Fruit fly (Drosophila melanogaster) whole organism, embryonic: ENCODE measurements around the gene Rpp30.
A peak's percentile ranks its signal among the peaks of the same experiment; 100 is the strongest.

Experiments used
- CG10543 ChIP-seq: fragments of 200-800 bp; sonication (Bioruptor generic); optimal IDR thresholded peaks from 3 replicates; lab custom pipeline; 2017; ENCODE audit warnings: missing biosample characterization, mild to moderate bottlenecking, missing genetic modification characterization, moderate library complexity
- CG10979 ChIP-seq: fragments of 200-800 bp; sonication (Bioruptor generic); optimal IDR thresholded peaks from 2 replicates; lab custom pipeline; 2018; ENCODE audit warnings: missing biosample characterization, mild to moderate bottlenecking, missing genetic modification characterization, moderate library complexity
- CG11093 ChIP-seq: fragments of 200-800 bp; sonication (Bioruptor generic); IDR thresholded peaks from 3 replicates; pipeline ENCODE4 v1.3.6; 2022; ENCODE audit warnings: missing biosample characterization, missing genetic modification characterization
- CG13123 ChIP-seq: fragments of 200-800 bp; sonication (Bioruptor generic); optimal IDR thresholded peaks from 2 replicates; lab custom pipeline; 2016; ENCODE audit warnings: missing biosample characterization, missing genetic modification characterization
- CG13894 ChIP-seq: fragments of 200-800 bp; sonication (Bioruptor generic); optimal IDR thresholded peaks from 3 replicates; lab custom pipeline; 2018; ENCODE audit warnings: missing biosample characterization, mild to moderate bottlenecking, missing genetic modification characterization, moderate library complexity
- CG17359 ChIP-seq: fragments of 200-800 bp; sonication (Bioruptor generic); optimal IDR thresholded peaks from 3 replicates; lab custom pipeline; 2018; ENCODE audit warnings: missing biosample characterization, mild to moderate bottlenecking, missing genetic modification characterization, moderate library complexity
- CG17385 ChIP-seq: fragments of 200-800 bp; sonication (Bioruptor generic); optimal IDR thresholded peaks from 3 replicates; lab custom pipeline; 2018; ENCODE audit warnings: missing biosample characterization, mild to moderate bottlenecking, missing genetic modification characterization
- CG17802 ChIP-seq: fragments of 200-800 bp; sonication (Bioruptor generic); optimal IDR thresholded peaks from 2 replicates; lab custom pipeline; 2018; ENCODE audit warnings: missing biosample characterization, mild to moderate bottlenecking, missing genetic modification characterization, moderate library complexity
- CG2202 ChIP-seq: fragments of 200-800 bp; sonication (Bioruptor generic); optimal IDR thresholded peaks from 2 replicates; lab custom pipeline; 2018; ENCODE audit warnings: missing biosample characterization, mild to moderate bottlenecking, missing genetic modification characterization
- CG31365 ChIP-seq: fragments of 200-800 bp; sonication (Bioruptor generic); optimal IDR thresholded peaks from 2 replicates; lab custom pipeline; 2018; ENCODE audit warnings: missing biosample characterization, mild to moderate bottlenecking, missing genetic modification characterization
- CG4404 ChIP-seq: fragments of 200-800 bp; sonication (Bioruptor generic); IDR thresholded peaks from 2 replicates; pipeline ENCODE4 v1.3.6; 2022; ENCODE audit warnings: missing biosample characterization, missing genetic modification characterization
- CG5180 ChIP-seq: fragments of 200-800 bp; sonication (Bioruptor generic); optimal IDR thresholded peaks from 3 replicates; lab custom pipeline; 2017; ENCODE audit warnings: missing biosample characterization, missing genetic modification characterization, mild to moderate bottlenecking, moderate library complexity, missing genetic modification reagents
- CG5245 ChIP-seq: fragments of 200-800 bp; sonication (Bioruptor generic); optimal IDR thresholded peaks from 3 replicates; lab custom pipeline; 2016; ENCODE audit warnings: missing biosample characterization, missing genetic modification characterization
- CG6765 ChIP-seq: fragments of 200-800 bp; sonication (Bioruptor generic); optimal IDR thresholded peaks from 3 replicates; lab custom pipeline; 2017; ENCODE audit warnings: missing biosample characterization, mild to moderate bottlenecking, missing genetic modification characterization
- CG6813 ChIP-seq: fragments of 200-800 bp; sonication (Bioruptor generic); optimal IDR thresholded peaks from 2 replicates; lab custom pipeline; 2017; ENCODE audit warnings: missing biosample characterization, missing genetic modification characterization, mild to moderate bottlenecking, moderate library complexity, missing genetic modification reagents
- CG6854 ChIP-seq: fragments of 200-800 bp; sonication (Bioruptor generic); optimal IDR thresholded peaks from 3 replicates; lab custom pipeline; 2017; ENCODE audit warnings: missing biosample characterization, mild to moderate bottlenecking, missing genetic modification characterization
- CG7839 ChIP-seq: fragments of 200-800 bp; sonication (Bioruptor generic); optimal IDR thresholded peaks from 3 replicates; lab custom pipeline; 2018; ENCODE audit warnings: missing biosample characterization, mild to moderate bottlenecking, missing genetic modification characterization, moderate library complexity
- CG8281 ChIP-seq: fragments of 200-800 bp; sonication (Bioruptor generic); optimal IDR thresholded peaks from 2 replicates; lab custom pipeline; 2018; ENCODE audit warnings: missing biosample characterization, mild to moderate bottlenecking, missing genetic modification characterization, moderate library complexity
- CkIIα-i1 ChIP-seq: fragments of 200-800 bp; sonication (Bioruptor generic); IDR thresholded peaks from 2 replicates; pipeline ENCODE4 v1.3.6; 2022; ENCODE audit warnings: missing biosample characterization, missing genetic modification characterization
- CrebB ChIP-seq: fragments of 200-800 bp; sonication (Bioruptor generic); optimal IDR thresholded peaks from 3 replicates; lab custom pipeline; 2018; ENCODE audit warnings: missing biosample characterization, mild to moderate bottlenecking, missing genetic modification characterization
- D19B ChIP-seq: fragments of 200-800 bp; sonication (Bioruptor generic); optimal IDR thresholded peaks from 2 replicates; lab custom pipeline; 2017; ENCODE audit warnings: missing biosample characterization, mild to moderate bottlenecking, missing genetic modification characterization
- HLH4C ChIP-seq: fragments of 200-800 bp; sonication (Bioruptor generic); IDR thresholded peaks from 3 replicates; pipeline ENCODE4 v1.3.6; 2022; ENCODE audit warnings: missing biosample characterization, missing genetic modification characterization; ENCODE audit not compliant: partially characterized antibody
- HLHmδ ChIP-seq: fragments of 200-800 bp; sonication (Bioruptor generic); optimal IDR thresholded peaks from 2 replicates; lab custom pipeline; 2018; ENCODE audit warnings: missing biosample characterization, mild to moderate bottlenecking, missing genetic modification characterization, moderate library complexity
- HmgD ChIP-seq: fragments of 200-800 bp; sonication (Bioruptor generic); optimal IDR thresholded peaks from 3 replicates; lab custom pipeline; 2016; ENCODE audit warnings: missing biosample characterization, missing genetic modification characterization
- Hr39 ChIP-seq: fragments of >200 bp; optimal IDR thresholded peaks from 2 replicates; lab custom pipeline; 2017
- Meics ChIP-seq: fragments of 200-800 bp; sonication (Bioruptor generic); optimal IDR thresholded peaks from 2 replicates; lab custom pipeline; 2017; ENCODE audit warnings: missing biosample characterization, mild to moderate bottlenecking, missing genetic modification characterization
- Nf-YA ChIP-seq: fragments of 200-800 bp; sonication (Bioruptor generic); IDR thresholded peaks from 2 replicates; pipeline ENCODE4 v1.3.6; 2022; ENCODE audit warnings: missing biosample characterization, missing genetic modification characterization
- PHDP ChIP-seq: fragments of 200-800 bp; sonication (Bioruptor generic); optimal IDR thresholded peaks from 3 replicates; lab custom pipeline; 2018; ENCODE audit warnings: missing biosample characterization, mild to moderate bottlenecking, missing genetic modification characterization, moderate library complexity
- Ptx1 ChIP-seq: fragments of 200-800 bp; sonication (Bioruptor generic); IDR thresholded peaks from 2 replicates; pipeline ENCODE4 v1.3.6; 2022; ENCODE audit warnings: missing biosample characterization, missing genetic modification characterization
- Spps ChIP-seq: fragments of 200-800 bp; sonication (Bioruptor generic); optimal IDR thresholded peaks from 2 replicates; lab custom pipeline; 2018; ENCODE audit warnings: missing biosample characterization, mild to moderate bottlenecking, missing genetic modification characterization
- Trl ChIP-seq, 3 experiments: fragments of >200 bp in 2 of 3; fragments of 200-800 bp in 1 of 3; sonication (Bioruptor generic) in 1 of 3; optimal IDR thresholded peaks; 2 replicates in 1 of 3; 3 replicates in 2 of 3; lab custom pipeline; 2016 to 2017; ENCODE audit warnings: missing biosample characterization in 1 of 3, missing genetic modification characterization in 1 of 3
- chif ChIP-seq, 2 experiments: fragments of 200-800 bp; sonication (Bioruptor generic); optimal IDR thresholded peaks; 3 replicates each; lab custom pipeline; 2016; ENCODE audit warnings: missing biosample characterization in 2 of 2, missing genetic modification characterization in 2 of 2
- chm ChIP-seq: fragments of 200-800 bp; sonication (Bioruptor generic); IDR thresholded peaks from 2 replicates; pipeline ENCODE4 v1.3.6; 2022; ENCODE audit warnings: missing biosample characterization, missing genetic modification characterization
- corto ChIP-seq: fragments of 200-800 bp; sonication (Bioruptor generic); optimal IDR thresholded peaks from 2 replicates; lab custom pipeline; 2016; ENCODE audit warnings: missing biosample characterization, mild to moderate bottlenecking, missing genetic modification characterization, moderate library complexity
- croc ChIP-seq: fragments of 200-800 bp; sonication (Bioruptor generic); conservative IDR thresholded peaks from 3 replicates; pipeline ENCODE4 v1.3.6; 2022; ENCODE audit warnings: missing biosample characterization, missing genetic modification characterization
- eve ChIP-seq, 2 experiments: fragments of >200 bp; optimal IDR thresholded peaks; 2 replicates each; lab custom pipeline; 2017; ENCODE audit warnings: missing biosample characterization in 2 of 2, missing genetic modification characterization in 2 of 2
- fd102C ChIP-seq: fragments of 200-800 bp; sonication (Bioruptor generic); optimal IDR thresholded peaks from 2 replicates; lab custom pipeline; 2018; ENCODE audit warnings: missing biosample characterization, mild to moderate bottlenecking, missing genetic modification characterization, moderate library complexity
- hbn ChIP-seq: fragments of 200-800 bp; sonication (Bioruptor generic); IDR thresholded peaks from 2 replicates; pipeline ENCODE4 v1.3.6; 2022; ENCODE audit warnings: missing biosample characterization, missing genetic modification characterization; ENCODE audit not compliant: partially characterized antibody
- her ChIP-seq: fragments of 200-800 bp; sonication (Bioruptor generic); optimal IDR thresholded peaks from 2 replicates; lab custom pipeline; 2016; ENCODE audit warnings: missing biosample characterization, missing genetic modification characterization
- lbe ChIP-seq: fragments of 200-800 bp; sonication (Bioruptor generic); optimal IDR thresholded peaks from 2 replicates; lab custom pipeline; 2016; ENCODE audit warnings: missing biosample characterization, mild to moderate bottlenecking, missing genetic modification characterization
- pum ChIP-seq: fragments of 200-800 bp; sonication (Bioruptor generic); optimal IDR thresholded peaks from 2 replicates; lab custom pipeline; 2016; ENCODE audit warnings: missing biosample characterization, missing genetic modification characterization
- run ChIP-seq: fragments of 200-800 bp; sonication (Bioruptor generic); optimal IDR thresholded peaks from 3 replicates; lab custom pipeline; 2018; ENCODE audit warnings: missing biosample characterization, mild to moderate bottlenecking, missing genetic modification characterization
- sc ChIP-seq, 3 experiments: fragments of >200 bp in 2 of 3; fragments of 200-800 bp in 1 of 3; sonication (Bioruptor generic) in 1 of 3; optimal IDR thresholded peaks; 2 replicates in 2 of 3; 3 replicates in 1 of 3; lab custom pipeline; 2017; ENCODE audit warnings: mild to moderate bottlenecking in 1 of 3, missing biosample characterization in 1 of 3, missing genetic modification characterization in 1 of 3, missing genetic modification reagents in 1 of 3
- shn ChIP-seq: fragments of 200-800 bp; sonication (Bioruptor generic); optimal IDR thresholded peaks from 3 replicates; lab custom pipeline; 2016; ENCODE audit warnings: missing biosample characterization, missing genetic modification characterization
- wek ChIP-seq: fragments of 200-800 bp; sonication (Bioruptor generic); optimal IDR thresholded peaks from 3 replicates; lab custom pipeline; 2018; ENCODE audit warnings: missing biosample characterization, mild to moderate bottlenecking, missing genetic modification characterization, moderate library complexity
- zen ChIP-seq: fragments of 200-800 bp; sonication (Bioruptor generic); optimal IDR thresholded peaks from 3 replicates; lab custom pipeline; 2018; ENCODE audit warnings: missing biosample characterization, mild to moderate bottlenecking, missing genetic modification characterization, moderate library complexity
- zfh2 ChIP-seq: fragments of 200-800 bp; sonication (Bioruptor generic); optimal IDR thresholded peaks from 2 replicates; lab custom pipeline; 2016; ENCODE audit warnings: missing biosample characterization, missing genetic modification characterization

Rpp30 gene

dm6 chr2L:297480-298284 is 45.5 kb upstream of the Rpp30 start, which contains the start of gene Pi3K21B (continued):
- TF ChIP-seq CG11093 (GFP tag; lab: Robert Waterston, UW) (peak; percentile 81), D19B (peak; percentile 68), CG17802 (tag; lab: Kevin White, UChicago) (peak; percentile 68), Ptx1 (GFP tag; lab: Robert Waterston, UW) (peak; percentile 87), CG10979 (peak; percentile 80), Trl (optimal IDR thresholded peaks at IDR 0.05; lab: Kevin White, UChicago) (no peak), Trl (GFP tag; optimal IDR thresholded peaks at IDR 0.05; lab: Kevin White, UChicago) (peak; percentile 96), pum (peak; percentile 93), chm (GFP tag; lab: Robert Waterston, UW) (peak; percentile 90), CG17359 (tag; lab: Kevin White, UChicago) (peak; percentile 87), sc (optimal IDR thresholded peaks at IDR 0.05; lab: Kevin White, UChicago) (no peak), sc (GFP tag; optimal IDR thresholded peaks at IDR 0.05; lab: Kevin White, UChicago) (peak; percentile 85), CG13123 (peak; percentile 80), CG31365 (no peak), CG13894 (tag; lab: Kevin White, UChicago) (peak; percentile 89), lbe (GFP tag; lab: Kevin White, UChicago) (peak; percentile 83), HLH4C (GFP tag; lab: Robert Waterston, UW) (no peak), zfh2 (GFP tag; lab: Kevin White, UChicago) (peak; percentile 96), CG17385 (GFP tag; lab: Kevin White, UChicago) (peak; percentile 83), CG10543 (peak; percentile 92), fd102C (GFP tag; lab: Kevin White, UChicago) (no peak), CG4404 (GFP tag; lab: Robert Waterston, UW) (peak; percentile 77), PHDP (tag; lab: Kevin White, UChicago) (peak; percentile 89), CG8281 (tag; lab: Kevin White, UChicago) (peak; percentile 73), CkIIα-i1 (GFP tag; lab: Robert Waterston, UW) (no peak), hbn (no peak), CG6765 (GFP tag; lab: Kevin White, UChicago) (peak; percentile 72), her (GFP tag; lab: Kevin White, UChicago) (peak; percentile 89), CG6854 (GFP tag; lab: Kevin White, UChicago) (peak; percentile 29), shn (GFP tag; lab: Kevin White, UChicago) (peak; percentile 93), run (tag; lab: Kevin White, UChicago) (peak; percentile 67), wek (GFP tag; lab: Kevin White, UChicago) (peak; percentile 57), Meics (GFP tag; lab: Kevin White, UChicago) (peak; percentile 87), Nf-YA (no peak; the same call in 1 of the 2 replicates), CrebB (tag; lab: Kevin White, UChicago) (peak; percentile 66), Hr39 (lab: Kevin White, UChicago) (no peak), zen (tag; lab: Kevin White, UChicago) (peak; percentile 91), CG5180 (peak; percentile 69), HmgD (GFP tag; lab: Kevin White, UChicago) (peak; percentile 87), CG6813 (peak; percentile 53), HLHmδ (peak; percentile 90), corto (peak; percentile 78), croc (GFP tag; lab: Robert Waterston, UW) (peak; percentile 67), chif (GFP tag; optimal IDR thresholded peaks at IDR 0.05; lab: Kevin White, UChicago) (peak; percentile 87 to 88), CG7839 (tag; lab: Kevin White, UChicago) (peak; percentile 91), CG2202 (tag; lab: Kevin White, UChicago) (peak; percentile 62), eve (GFP tag; optimal IDR thresholded peaks at IDR 0.05; lab: Kevin White, UChicago) (no peak), CG5245 (peak; percentile 87), Spps (tag; lab: Kevin White, UChicago) (peak; percentile 58)
